Worm (Caenorhabditis elegans): Measurements from ENCODE around the gene ags-3.

ags-3 gene

ce11 chrX:5252798-5253197, 50.6 kb downstream of the ags-3 start, which contains the start of gene nspg-14:
nspg-14 (plus strand) TSS chrX:5253047.
- no peak for TF ChIP-seq dsc-1 (tag; optimal IDR thresholded peaks at IDR 0.05)
- peak; percentile 61 for TF ChIP-seq elt-2 (tag; optimal IDR thresholded peaks at IDR 0.05)
- no peak for TF ChIP-seq nhr-90 (tag; optimal IDR thresholded peaks at IDR 0.05; ENCODE audit: poor library complexity)
- no peak for TF ChIP-seq mab-9 (GFP tag; IDR thresholded peaks at IDR 0.05)
- no peak for TF ChIP-seq hpl-2 (GFP tag; optimal IDR thresholded peaks at IDR 0.05)
- TF ChIP-seq lin-14 (GFP tag; optimal IDR thresholded peaks at IDR 0.05) = peak; percentile 10
- no peak for TF ChIP-seq lin-13 (GFP tag; optimal IDR thresholded peaks at IDR 0.05)
- TF ChIP-seq rnt-1 (tag; optimal IDR thresholded peaks at IDR 0.05) = no peak

ce11 chrX:5249603-5250002, 53.8 kb downstream of the ags-3 start, which contains the start of gene Y34B4A.10:
Y34B4A.10 (plus strand) TSS chrX:5249903.
- TF ChIP-seq blmp-1 (tag; optimal IDR thresholded peaks at IDR 0.05) (peak; percentile 29), C04F5.9 (tag; optimal IDR thresholded peaks at IDR 0.05) (no peak), pax-3 (tag; optimal IDR thresholded peaks at IDR 0.05) (no peak), mef-2 (tag; optimal IDR thresholded peaks at IDR 0.05) (no peak), mep-1 (tag; optimal IDR thresholded peaks at IDR 0.05) (no peak), sox-4 (tag; optimal IDR thresholded peaks at IDR 0.05) (no peak), ets-5 (GFP tag; IDR thresholded peaks at IDR 0.05) (no peak)

- TF ChIP-seq lin-35 (GFP tag; optimal IDR thresholded peaks at IDR 0.05) (no peak), mab-9 (GFP tag; IDR thresholded peaks at IDR 0.05) (no peak), tbx-2 (tag; optimal IDR thresholded peaks at IDR 0.05) (no peak), rnt-1 (tag; optimal IDR thresholded peaks at IDR 0.05) (no peak), nhr-20 (tag; optimal IDR thresholded peaks at IDR 0.05) (no peak), C16A3.4 (tag; optimal IDR thresholded peaks at IDR 0.05) (no peak)
These were observed 54.6 kb downstream of the ags-3 start for ce11 chrX:5248754-5249153.

ce11 chrX:5244041-5244440, 59.4 kb downstream of the ags-3 start, which contains the start of gene Y34B4A.7:
Y34B4A.7 (plus strand) TSS chrX:5244337.
- TF ChIP-seq F16B12.6 (tag; optimal IDR thresholded peaks at IDR 0.05) (peak; percentile 32), ets-5 (GFP tag; IDR thresholded peaks at IDR 0.05) (no peak), snu-23 (GFP tag; optimal IDR thresholded peaks at IDR 0.05) (peak; percentile 80), sup-37 (GFP tag; optimal IDR thresholded peaks at IDR 0.05) (no peak), ztf-11 (tag; optimal IDR thresholded peaks at IDR 0.05) (peak in 1 of 2 experiments; percentile 53), C34B4.2 (tag; optimal IDR thresholded peaks at IDR 0.05) (no peak), nhr-20 (tag; optimal IDR thresholded peaks at IDR 0.05) (peak; percentile 82), lin-13 (GFP tag; optimal IDR thresholded peaks at IDR 0.05) (peak; percentile 51), tlp-1 (tag; optimal IDR thresholded peaks at IDR 0.05) (no peak), hlh-17 (GFP tag; optimal IDR thresholded peaks at IDR 0.05; ENCODE audit: borderline replicate concordance) (no peak), lin-14 (GFP tag; optimal IDR thresholded peaks at IDR 0.05) (peak; percentile 92), elt-3 (tag; optimal IDR thresholded peaks at IDR 0.05) (peak in 1 of 6 experiments; percentile 79), nhr-90 (tag; optimal IDR thresholded peaks at IDR 0.05; ENCODE audit: poor library complexity) (peak; percentile 80), mdl-1 (tag; optimal IDR thresholded peaks at IDR 0.05) (no peak), fkh-10 (GFP tag; optimal IDR thresholded peaks at IDR 0.05) (no peak), nhr-85 (tag) (peak; percentile 89), snpc-4 (tag; optimal IDR thresholded peaks at IDR 0.05) (peak; percentile 45), efl-1 (optimal IDR thresholded peaks at IDR 0.05) (peak; percentile 40 to 51), efl-1 (GFP tag; optimal IDR thresholded peaks at IDR 0.05 in 1 of 2) (peak; percentile 45 to 95), ceh-88 (GFP tag; IDR thresholded peaks at IDR 0.05) (no peak), swsn-7 (tag; optimal IDR thresholded peaks at IDR 0.05) (peak; percentile 81), zip-4 (GFP tag; optimal IDR thresholded peaks at IDR 0.05) (no peak), unc-86 (tag; optimal IDR thresholded peaks at IDR 0.05) (peak; percentile 65), blmp-1 (tag; optimal IDR thresholded peaks at IDR 0.05) (peak; percentile 90), lin-39 (tag; optimal IDR thresholded peaks at IDR 0.05) (peak; percentile 13), zag-1 (tag; optimal IDR thresholded peaks at IDR 0.05) (no peak), efl-3 (GFP tag; optimal IDR thresholded peaks at IDR 0.05) (no peak), lir-3 (tag; optimal IDR thresholded peaks at IDR 0.05; ENCODE audit: poor library complexity) (no peak), unc-130 (tag; optimal IDR thresholded peaks at IDR 0.05) (peak; percentile 27), irx-1 (tag; optimal IDR thresholded peaks at IDR 0.05) (peak; percentile 59), fkh-8 (tag; optimal IDR thresholded peaks at IDR 0.05) (peak; percentile 41), nhr-84 (tag; optimal IDR thresholded peaks at IDR 0.05) (no peak), isw-1 (GFP tag; IDR thresholded peaks at IDR 0.05) (no peak), nhr-19 (GFP tag; conservative IDR thresholded peaks at IDR 0.05) (peak; percentile 75)

All from whole organism, L1 larva.